Worm (Caenorhabditis elegans) whole organism, L1 larva: ENCODE data around the gene T13H5.1.

Experiments used
- C04F5.9 ChIP-seq: sonication (generic microtip); optimal IDR thresholded peaks from 2 replicates; lab custom pipeline; 2016; ENCODE audit warnings: missing genetic modification characterization, missing compliant biosample characterization
- C34B4.2 ChIP-seq: sonication (generic microtip); optimal IDR thresholded peaks from 2 replicates; lab custom pipeline; 2017; ENCODE audit warnings: mild to moderate bottlenecking, missing genetic modification characterization, missing compliant biosample characterization
- aha-1 ChIP-seq: fragments of 150-350 bp; optimal IDR thresholded peaks from 2 replicates; lab custom pipeline; 2014; ENCODE audit warnings: missing biosample characterization, missing genetic modification characterization
- aly-2 ChIP-seq: fragments of 150-350 bp; optimal IDR thresholded peaks from 2 replicates; lab custom pipeline; 2014; ENCODE audit warnings: missing biosample characterization, missing genetic modification characterization
- ama-1 ChIP-seq: fragments of 150-350 bp; optimal IDR thresholded peaks from 2 replicates; lab custom pipeline; 2014
- blmp-1 ChIP-seq: fragments of 150-350 bp; optimal IDR thresholded peaks from 2 replicates; lab custom pipeline; 2014; ENCODE audit warnings: missing biosample characterization, missing genetic modification characterization
- ceh-63 ChIP-seq: fragments of 200-800 bp; sonication (Bioruptor generic); optimal IDR thresholded peaks from 2 replicates; lab custom pipeline; 2018; ENCODE audit warnings: mild to moderate bottlenecking, missing genetic modification characterization, missing compliant biosample characterization
- ceh-82 ChIP-seq, 3 experiments: fragments of 150-350 bp in 1 of 3; sonication (generic microtip) in 2 of 3; optimal IDR thresholded peaks; 2 replicates each; lab custom pipeline; 2014 to 2017; ENCODE audit warnings: missing biosample characterization in 3 of 3, missing genetic modification characterization in 3 of 3
- ces-1 ChIP-seq: fragments of 150-350 bp; optimal IDR thresholded peaks from 2 replicates; lab custom pipeline; 2014; ENCODE audit warnings: missing biosample characterization, missing genetic modification reagents, missing genetic modification characterization
- dpl-1 ChIP-seq, 3 experiments: fragments of 150-350 bp in 2 of 3; sonication (generic microtip) in 1 of 3; optimal IDR thresholded peaks; 2 replicates each; lab custom pipeline; 2014 to 2017; ENCODE audit warnings: missing biosample characterization in 3 of 3, missing genetic modification characterization in 3 of 3, missing genetic modification reagents in 3 of 3
- dsc-1 ChIP-seq: sonication (generic microtip); optimal IDR thresholded peaks from 2 replicates; lab custom pipeline; 2016; ENCODE audit warnings: mild to moderate bottlenecking, missing genetic modification characterization, missing compliant biosample characterization
- efl-1 ChIP-seq, 4 experiments: fragments of 150-350 bp; optimal IDR thresholded peaks in 3 of 4; peaks in 1 of 4; 1 replicate in 1 of 4; 2 replicates in 3 of 4; lab custom pipeline; 2014; ENCODE audit warnings: missing biosample characterization in 2 of 4, missing genetic modification characterization in 2 of 4, missing genetic modification reagents in 2 of 4
- egl-13 ChIP-seq: sonication (generic microtip); optimal IDR thresholded peaks from 2 replicates; lab custom pipeline; 2016; ENCODE audit warnings: missing genotype, missing genetic modification reagents, missing genetic modification characterization, missing compliant biosample characterization
- egl-27 ChIP-seq, 2 experiments: fragments of 150-350 bp in 1 of 2; sonication (generic microtip); optimal IDR thresholded peaks; 3 replicates each; lab custom pipeline; 2017 to 2018; ENCODE audit warnings: missing biosample characterization in 2 of 2, missing genetic modification characterization in 2 of 2, missing genetic modification reagents in 2 of 2
- elt-3 ChIP-seq, 6 experiments: fragments of 150-350 bp in 1 of 6; sonication (generic microtip); optimal IDR thresholded peaks; 2 replicates each; lab custom pipeline; 2017 to 2018; ENCODE audit warnings: missing biosample characterization in 6 of 6, missing genetic modification characterization in 6 of 6, inconsistent platforms in 1 of 6
- fkh-10 ChIP-seq: sonication (generic microtip); optimal IDR thresholded peaks from 2 replicates; lab custom pipeline; 2017; ENCODE audit warnings: missing biosample characterization, missing genetic modification reagents, missing genetic modification characterization
- fkh-8 ChIP-seq: sonication (generic microtip); optimal IDR thresholded peaks from 2 replicates; lab custom pipeline; 2016; ENCODE audit warnings: mild to moderate bottlenecking, missing genetic modification characterization, missing compliant biosample characterization
- fos-1 ChIP-seq: fragments of 150-350 bp; optimal IDR thresholded peaks from 2 replicates; lab custom pipeline; 2014; ENCODE audit warnings: missing biosample characterization, missing genetic modification characterization
- hlh-17 ChIP-seq: fragments of 200-800 bp; sonication (Bioruptor generic); optimal IDR thresholded peaks from 2 replicates; lab custom pipeline; 2018; ENCODE audit warnings: missing genetic modification characterization, mild to moderate bottlenecking, missing compliant biosample characterization, moderate library complexity, borderline replicate concordance
- irx-1 ChIP-seq: sonication (generic microtip); optimal IDR thresholded peaks from 2 replicates; lab custom pipeline; 2016; ENCODE audit warnings: missing genetic modification characterization, missing compliant biosample characterization
- lin-15B ChIP-seq: fragments of 150-350 bp; sonication (generic microtip); optimal IDR thresholded peaks from 3 replicates; lab custom pipeline; 2014; ENCODE audit warnings: missing biosample characterization, missing genetic modification characterization
- lir-3 ChIP-seq: sonication (generic microtip); optimal IDR thresholded peaks from 2 replicates; lab custom pipeline; 2016; ENCODE audit warnings: mild to moderate bottlenecking, missing genetic modification characterization, moderate library complexity, missing compliant biosample characterization; ENCODE audit not compliant: poor library complexity
- lsy-2 ChIP-seq, 2 experiments: fragments of 150-350 bp; optimal IDR thresholded peaks; 2 replicates each; lab custom pipeline; 2014; ENCODE audit warnings: missing biosample characterization in 2 of 2, missing genetic modification characterization in 2 of 2
- mab-9 ChIP-seq: fragments of 200-800 bp; sonication (Bioruptor generic); IDR thresholded peaks from 2 replicates; pipeline ENCODE4 v1.3.6; 2022; ENCODE audit warnings: missing genetic modification reagents, missing genetic modification characterization, missing compliant biosample characterization
- mdl-1 ChIP-seq, 2 experiments: fragments of 150-350 bp; optimal IDR thresholded peaks; 2 replicates each; lab custom pipeline; 2014 to 2017; ENCODE audit warnings: missing biosample characterization in 2 of 2, missing genetic modification characterization in 2 of 2, inconsistent platforms in 1 of 2
- nhr-12 ChIP-seq: sonication (generic microtip); optimal IDR thresholded peaks from 2 replicates; lab custom pipeline; 2017; ENCODE audit warnings: missing biosample characterization, missing genetic modification characterization
- nhr-19 ChIP-seq: fragments of 200-800 bp; sonication (Bioruptor generic); conservative IDR thresholded peaks from 2 replicates; pipeline ENCODE4 v1.3.6; 2022; ENCODE audit warnings: missing genetic modification characterization, missing compliant biosample characterization
- nhr-237 ChIP-seq: fragments of 150-350 bp; optimal IDR thresholded peaks from 2 replicates; lab custom pipeline; 2014; ENCODE audit warnings: missing biosample characterization, missing genetic modification characterization
- nhr-47 ChIP-seq: sonication (generic microtip); optimal IDR thresholded peaks from 2 replicates; lab custom pipeline; 2016; ENCODE audit warnings: mild to moderate bottlenecking, missing genetic modification characterization, moderate library complexity, missing compliant biosample characterization
- nhr-71 ChIP-seq: sonication (generic microtip); optimal IDR thresholded peaks from 2 replicates; lab custom pipeline; 2016; ENCODE audit warnings: mild to moderate bottlenecking, missing genetic modification characterization, moderate library complexity, missing compliant biosample characterization
- nhr-76 ChIP-seq: sonication (generic microtip); optimal IDR thresholded peaks from 2 replicates; lab custom pipeline; 2017; ENCODE audit warnings: missing biosample characterization, missing genetic modification characterization
- nhr-84 ChIP-seq: sonication (generic microtip); optimal IDR thresholded peaks from 2 replicates; lab custom pipeline; 2017; ENCODE audit warnings: missing biosample characterization, missing genetic modification characterization
- nhr-90 ChIP-seq: sonication (generic microtip); optimal IDR thresholded peaks from 2 replicates; lab custom pipeline; 2016; ENCODE audit warnings: mild to moderate bottlenecking, missing genetic modification characterization, missing compliant biosample characterization; ENCODE audit not compliant: poor library complexity
- pag-3 ChIP-seq: sonication (generic microtip); optimal IDR thresholded peaks from 2 replicates; lab custom pipeline; 2017; ENCODE audit warnings: missing genetic modification characterization, mild to moderate bottlenecking, missing compliant biosample characterization, antibody characterized with exemption, borderline replicate concordance; ENCODE audit not compliant: insufficient read depth
- skn-1 ChIP-seq: fragments of 150-350 bp; optimal IDR thresholded peaks from 2 replicates; lab custom pipeline; 2014; ENCODE audit warnings: missing biosample characterization, missing genetic modification characterization
- sox-4 ChIP-seq: sonication (generic microtip); optimal IDR thresholded peaks from 2 replicates; lab custom pipeline; 2016; ENCODE audit warnings: missing genetic modification characterization, missing compliant biosample characterization
- sup-37 ChIP-seq: fragments of 200-800 bp; sonication (Bioruptor generic); optimal IDR thresholded peaks from 2 replicates; lab custom pipeline; 2018; ENCODE audit warnings: mild to moderate bottlenecking, missing genetic modification characterization, missing compliant biosample characterization
- tlp-1 ChIP-seq: fragments of 150-350 bp; optimal IDR thresholded peaks from 2 replicates; lab custom pipeline; 2014; ENCODE audit warnings: missing biosample characterization, missing genetic modification characterization
- unc-30 ChIP-seq: sonication (generic microtip); optimal IDR thresholded peaks from 2 replicates; lab custom pipeline; 2017; ENCODE audit warnings: missing biosample characterization, missing genetic modification characterization
- unc-62 ChIP-seq: fragments of 150-350 bp; optimal IDR thresholded peaks from 2 replicates; lab custom pipeline; 2014; ENCODE audit warnings: missing biosample characterization, missing genetic modification reagents, missing genetic modification characterization
- unc-86 ChIP-seq: sonication (generic microtip); optimal IDR thresholded peaks from 2 replicates; lab custom pipeline; 2016; ENCODE audit warnings: missing genetic modification characterization, missing compliant biosample characterization
- unc-98 ChIP-seq: fragments of 200-800 bp; sonication (Bioruptor generic); IDR thresholded peaks from 2 replicates; pipeline ENCODE4 v1.3.6; 2022; ENCODE audit warnings: missing genetic modification characterization, missing compliant biosample characterization
- vab-15 ChIP-seq: sonication (generic microtip); optimal IDR thresholded peaks from 2 replicates; lab custom pipeline; 2017; ENCODE audit warnings: missing genotype, mild to moderate bottlenecking, missing genetic modification characterization, missing compliant biosample characterization
- zag-1 ChIP-seq: fragments of 150-350 bp; optimal IDR thresholded peaks from 2 replicates; lab custom pipeline; 2014; ENCODE audit warnings: missing biosample characterization, missing genetic modification characterization
- zip-4 ChIP-seq: fragments of 200-800 bp; sonication (Bioruptor generic); optimal IDR thresholded peaks from 2 replicates; lab custom pipeline; 2018; ENCODE audit warnings: mild to moderate bottlenecking, missing genetic modification characterization, moderate library complexity, missing compliant biosample characterization

T13H5.1 gene

DNA sequence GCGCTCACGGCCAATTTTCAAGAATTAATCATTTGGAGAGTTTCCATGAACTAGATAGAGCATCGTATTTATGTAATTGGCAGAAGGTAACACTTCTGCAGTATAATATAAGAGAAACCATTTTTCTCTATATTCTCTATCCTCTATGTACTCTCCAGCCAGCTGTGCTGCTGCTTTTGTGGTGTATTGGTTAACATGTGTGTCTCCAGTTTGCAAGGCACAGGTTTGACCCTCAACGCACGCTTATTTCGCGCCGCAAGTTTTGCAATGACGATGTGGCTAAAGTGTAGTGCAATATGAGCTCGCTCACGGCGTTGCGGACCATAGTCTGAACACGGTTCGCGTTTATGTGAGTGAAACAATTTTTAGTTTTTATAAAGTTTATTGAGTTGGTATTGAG is 38.1 kb upstream of the T13H5.1 start (continued):
- no peak for TF ChIP-seq mab-9
- peak; percentile 59 for TF ChIP-seq nhr-47 (tag; lab: Kevin White, UChicago)
- no peak for TF ChIP-seq nhr-237 (tag; lab: Kevin White, UChicago)
- peak in 1 of 2 experiments; percentile 69 for TF ChIP-seq lsy-2 (tag; optimal IDR thresholded peaks at IDR 0.05; lab: Kevin White, UChicago)
- TF ChIP-seq aly-2 (tag; lab: Kevin White, UChicago), result peak; percentile 35
- TF ChIP-seq lir-3 (tag; lab: Kevin White, UChicago), result peak; percentile 48
- TF ChIP-seq aha-1, result no peak
- no peak for TF ChIP-seq irx-1
- TF ChIP-seq fkh-10 (GFP tag; lab: Kevin White, UChicago), result no peak
- TF ChIP-seq ces-1 (GFP tag; lab: Kevin White, UChicago), result no peak
- TF ChIP-seq vab-15, result no peak
- no peak for TF ChIP-seq zip-4 (GFP tag; lab: Kevin White, UChicago)

DNA sequence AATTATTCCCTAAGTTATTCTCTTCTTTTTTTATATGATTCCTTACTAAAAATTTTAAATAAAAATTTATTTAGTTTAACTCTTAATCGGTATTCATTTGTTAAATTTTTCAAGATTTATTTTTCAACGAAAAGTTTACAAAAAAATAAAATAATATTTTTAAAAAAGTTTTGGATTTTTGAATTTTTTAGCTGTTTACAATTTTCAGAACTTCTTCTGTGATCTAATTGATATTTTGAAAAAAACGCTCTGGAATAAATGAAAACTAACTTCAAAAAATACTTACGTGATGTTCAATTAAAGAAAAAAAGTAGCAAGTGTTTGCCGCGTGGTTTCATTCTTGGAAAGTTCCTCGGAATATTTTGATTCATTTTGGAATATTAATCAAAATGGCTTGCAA is 36.5 kb upstream of the T13H5.1 start, which contains the start of gene decr-1.2:
decr-1.2 (plus strand) TSS at position 301 of the 400 bp plus-strand sequence.
- no peak for TF ChIP-seq tlp-1 (tag; lab: Kevin White, UChicago)
- TF ChIP-seq nhr-71 (tag; lab: Kevin White, UChicago), result no peak
- no peak for TF ChIP-seq elt-3 (tag; optimal IDR thresholded peaks at IDR 0.05; lab: Kevin White, UChicago)
- TF ChIP-seq dsc-1 (tag; lab: Kevin White, UChicago), result no peak
- TF ChIP-seq vab-15, result no peak
- no peak for TF ChIP-seq nhr-90 (tag; lab: Kevin White, UChicago)
- TF ChIP-seq egl-13 (tag; lab: Kevin White, UChicago), result no peak
- no peak for TF ChIP-seq unc-30 (tag; lab: Kevin White, UChicago)
- TF ChIP-seq unc-62, result no peak
- TF ChIP-seq ama-1 (lab: Kevin White, UChicago), result no peak
- TF ChIP-seq nhr-237 (tag; lab: Kevin White, UChicago), result no peak

DNA sequence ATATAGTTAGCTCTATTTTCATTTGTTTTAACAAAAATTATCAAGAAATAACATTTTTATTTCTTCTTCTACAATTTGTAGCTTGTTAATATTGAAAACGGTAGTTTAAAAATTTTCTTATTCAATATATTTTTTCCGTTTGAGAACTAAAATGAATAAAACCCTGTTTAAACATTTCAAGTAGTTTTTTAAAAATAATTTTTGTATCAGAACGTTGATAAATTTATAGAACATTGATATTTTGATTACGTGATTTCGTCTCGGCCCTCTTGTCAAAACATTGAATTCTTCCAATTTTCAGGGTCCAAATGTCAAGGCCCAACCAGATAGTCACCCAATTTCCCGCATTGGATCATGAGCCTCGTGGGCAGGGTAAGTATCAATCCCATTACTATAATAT is 31.6 kb upstream of the T13H5.1 start, which contains the start of gene pqn-73:
pqn-73 (plus strand) TSS at position 301 of the 400 bp plus-strand sequence.
- no peak for TF ChIP-seq vab-15
- TF ChIP-seq mdl-1 (tag; optimal IDR thresholded peaks at IDR 0.05; lab: Kevin White, UChicago), result no peak
- TF ChIP-seq irx-1, result no peak
- TF ChIP-seq nhr-237 (tag; lab: Kevin White, UChicago), result no peak
- no peak for TF ChIP-seq aha-1
- TF ChIP-seq sup-37 (GFP tag; lab: Kevin White, UChicago), result no peak
- no peak for TF ChIP-seq C34B4.2 (tag; lab: Kevin White, UChicago)
- no peak for TF ChIP-seq zag-1 (tag; lab: Kevin White, UChicago)
- no peak for TF ChIP-seq fos-1 (tag; lab: Kevin White, UChicago)
- no peak for TF ChIP-seq unc-86 (tag; lab: Kevin White, UChicago)
- no peak for TF ChIP-seq lir-3 (tag; lab: Kevin White, UChicago)
- no peak for TF ChIP-seq dpl-1 (GFP tag; optimal IDR thresholded peaks at IDR 0.05; lab: Kevin White, UChicago)
- no peak for TF ChIP-seq nhr-12
- no peak for TF ChIP-seq C04F5.9 (tag; lab: Kevin White, UChicago)
- TF ChIP-seq efl-1 (optimal IDR thresholded peaks at IDR 0.05; lab: Kevin White, UChicago), result no peak
- no peak for TF ChIP-seq efl-1 (GFP tag; optimal IDR thresholded peaks at IDR 0.05 in 1 of 2; lab: Kevin White, UChicago)
- no peak for TF ChIP-seq sox-4 (tag; lab: Kevin White, UChicago)
- no peak for TF ChIP-seq egl-27 (tag; optimal IDR thresholded peaks at IDR 0.05; lab: Kevin White, UChicago)
- TF ChIP-seq tlp-1 (tag; lab: Kevin White, UChicago), result no peak
- no peak for TF ChIP-seq ceh-82 (tag; optimal IDR thresholded peaks at IDR 0.05; lab: Kevin White, UChicago)
- TF ChIP-seq pag-3, result no peak

DNA sequence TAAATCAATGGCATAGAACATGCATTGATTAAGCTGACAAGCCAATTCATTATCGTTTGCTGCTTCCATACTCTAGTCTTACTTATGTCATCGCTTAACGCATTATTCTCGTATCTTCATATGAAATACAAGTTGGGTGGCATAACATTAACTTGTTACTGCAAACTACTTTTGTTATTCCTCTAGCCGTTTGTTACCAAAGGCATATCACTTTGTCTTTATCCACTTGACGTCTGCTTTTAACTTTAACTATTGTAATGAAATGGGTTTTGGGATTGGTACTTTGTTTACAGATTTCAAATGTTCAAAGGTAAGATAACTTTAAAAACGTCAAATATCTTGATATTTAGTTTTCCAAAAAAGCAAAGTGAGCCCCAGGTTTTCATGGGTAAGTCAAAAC is 27.2 kb upstream of the T13H5.1 start, which contains the start of gene W01C9.2:
W01C9.2 (plus strand) TSS at position 301 of the 400 bp plus-strand sequence.
- TF ChIP-seq hlh-17 (no peak), zag-1 (tag; lab: Kevin White, UChicago) (no peak), ceh-82 (tag; optimal IDR thresholded peaks at IDR 0.05; lab: Kevin White, UChicago) (no peak), nhr-19 (no peak), unc-30 (tag; lab: Kevin White, UChicago) (no peak), irx-1 (no peak), fkh-8 (no peak), lsy-2 (tag; optimal IDR thresholded peaks at IDR 0.05; lab: Kevin White, UChicago) (no peak), dsc-1 (tag; lab: Kevin White, UChicago) (no peak), ama-1 (lab: Kevin White, UChicago) (no peak), aha-1 (no peak), lin-15B (tag; lab: Kevin White, UChicago) (no peak), blmp-1 (tag; lab: Kevin White, UChicago) (no peak), nhr-12 (no peak), unc-98 (GFP tag; lab: Robert Waterston, UW) (no peak), skn-1 (no peak), nhr-84 (tag; lab: Kevin White, UChicago) (no peak), mdl-1 (tag; optimal IDR thresholded peaks at IDR 0.05; lab: Kevin White, UChicago) (no peak), ceh-63 (GFP tag; lab: Kevin White, UChicago) (no peak), nhr-76 (tag; lab: Kevin White, UChicago) (no peak)
- TF ChIP-seq, all 84 proteins: peak for 0
